Worm (Caenorhabditis elegans) whole organism, midembryonic: ENCODE data around the gene srj-1.

ENCODE experiments used
- T22C8.4 ChIP-seq: fragments of 200-800 bp; sonication (Bioruptor generic); IDR thresholded peaks from 2 replicates; pipeline ENCODE4 v1.3.6; 2022; ENCODE audit warnings: missing genetic modification characterization, missing compliant biosample characterization
- cog-1 ChIP-seq: sonication (generic microtip); optimal IDR thresholded peaks from 2 replicates; lab custom pipeline; 2016; ENCODE audit warnings: missing genetic modification characterization, missing compliant biosample characterization
- flt-1 ChIP-seq: fragments of 200-800 bp; sonication (Bioruptor generic); IDR thresholded peaks from 2 replicates; pipeline ENCODE4 v1.3.6; 2022; ENCODE audit warnings: missing genetic modification characterization, missing compliant biosample characterization
- klf-2 ChIP-seq: fragments of 200-800 bp; sonication (Bioruptor generic); conservative IDR thresholded peaks from 2 replicates; pipeline ENCODE4 v1.3.6; 2022; ENCODE audit warnings: missing genetic modification reagents, missing genetic modification characterization, missing compliant biosample characterization
- ref-1 ChIP-seq: fragments of 200-800 bp; sonication (Bioruptor generic); conservative IDR thresholded peaks from 2 replicates; pipeline ENCODE4 v1.3.6; 2022; ENCODE audit warnings: missing genetic modification reagents, missing genetic modification characterization, missing compliant biosample characterization
- ztf-23 ChIP-seq: fragments of 200-800 bp; sonication (Bioruptor generic); IDR thresholded peaks from 2 replicates; pipeline ENCODE4 v1.3.6; 2022; ENCODE audit warnings: missing genetic modification reagents, missing genetic modification characterization, missing compliant biosample characterization
- ztf-29 ChIP-seq: fragments of 200-800 bp; sonication (Bioruptor generic); IDR thresholded peaks from 2 replicates; pipeline ENCODE4 v1.3.6; 2022; ENCODE audit warnings: missing genetic modification reagents, missing genetic modification characterization, missing compliant biosample characterization

DNA sequence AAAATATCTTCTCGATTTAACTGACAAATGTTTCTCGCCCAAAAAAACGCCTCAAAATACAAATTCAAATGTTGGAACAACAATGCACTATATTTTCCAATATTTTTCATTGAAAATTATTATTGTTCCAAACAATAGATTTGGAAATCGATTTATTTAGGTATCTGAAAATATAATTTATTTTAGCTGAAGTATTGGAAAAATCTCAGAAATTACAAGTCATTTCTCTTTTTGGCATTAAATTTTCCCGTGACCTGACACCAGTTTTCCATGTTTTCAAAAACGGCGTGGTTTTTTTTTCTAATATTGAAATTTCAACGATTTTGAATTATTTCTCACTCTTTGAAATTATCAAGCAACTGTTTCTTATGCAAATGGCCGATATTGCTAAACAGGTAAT lies 47.9 kb upstream of the srj-1 start, which contains the start of gene spe-17:
- TF ChIP-seq T22C8.4 (GFP tag; lab: Robert Waterston, UW) (no peak), flt-1 (GFP tag; lab: Robert Waterston, UW) (no peak), ref-1 (GFP tag; lab: Robert Waterston, UW) (no peak), ztf-29 (GFP tag; lab: Robert Waterston, UW) (no peak), ztf-23 (GFP tag; lab: Robert Waterston, UW) (no peak), klf-2 (GFP tag; lab: Robert Waterston, UW) (no peak), cog-1 (tag; lab: Kevin White, UChicago) (no peak)
